Worm (Caenorhabditis elegans) whole organism, midembryonic: Measurements from ENCODE around the gene ins-23.
"Not testable (repeated sequence)": the region's sequence is repeated elsewhere in the genome, so short reads cannot be mapped to it uniquely, and the experiment has no call there.

Experiments used
- T22C8.4 ChIP-seq: fragments of 200-800 bp; sonication (Bioruptor generic); IDR thresholded peaks from 2 replicates; pipeline ENCODE4 v1.3.6; 2022; ENCODE audit warnings: missing genetic modification characterization, missing compliant biosample characterization
- cog-1 ChIP-seq: sonication (generic microtip); optimal IDR thresholded peaks from 2 replicates; lab custom pipeline; 2016; ENCODE audit warnings: missing genetic modification characterization, missing compliant biosample characterization
- flt-1 ChIP-seq: fragments of 200-800 bp; sonication (Bioruptor generic); IDR thresholded peaks from 2 replicates; pipeline ENCODE4 v1.3.6; 2022; ENCODE audit warnings: missing genetic modification characterization, missing compliant biosample characterization
- klf-2 ChIP-seq: fragments of 200-800 bp; sonication (Bioruptor generic); conservative IDR thresholded peaks from 2 replicates; pipeline ENCODE4 v1.3.6; 2022; ENCODE audit warnings: missing genetic modification reagents, missing genetic modification characterization, missing compliant biosample characterization
- med-1 ChIP-seq: sonication (generic microtip); optimal IDR thresholded peaks from 2 replicates; lab custom pipeline; 2017; ENCODE audit warnings: missing genetic modification characterization, mild to moderate bottlenecking, missing compliant biosample characterization, antibody characterized with exemption, missing genetic modification reagents; ENCODE audit not compliant: insufficient read depth
- ref-1 ChIP-seq: fragments of 200-800 bp; sonication (Bioruptor generic); conservative IDR thresholded peaks from 2 replicates; pipeline ENCODE4 v1.3.6; 2022; ENCODE audit warnings: missing genetic modification reagents, missing genetic modification characterization, missing compliant biosample characterization
- tab-1 ChIP-seq: fragments of 200-800 bp; sonication (Bioruptor generic); IDR thresholded peaks from 2 replicates; pipeline ENCODE4 v1.3.6; 2022; ENCODE audit warnings: missing genetic modification characterization, missing compliant biosample characterization
- ztf-23 ChIP-seq: fragments of 200-800 bp; sonication (Bioruptor generic); IDR thresholded peaks from 2 replicates; pipeline ENCODE4 v1.3.6; 2022; ENCODE audit warnings: missing genetic modification reagents, missing genetic modification characterization, missing compliant biosample characterization
- ztf-29 ChIP-seq: fragments of 200-800 bp; sonication (Bioruptor generic); IDR thresholded peaks from 2 replicates; pipeline ENCODE4 v1.3.6; 2022; ENCODE audit warnings: missing genetic modification reagents, missing genetic modification characterization, missing compliant biosample characterization

Gene ins-23

ce11 chrIII:10049682-10050081 is 21.6 kb downstream of the ins-23 start, which contains the start of gene T16G12.1:
T16G12.1 (minus strand) TSS chrIII:10049857.
- TF ChIP-seq klf-2 (GFP tag; lab: Robert Waterston, UW) (no peak), med-1 (GFP tag; lab: Kevin White, UChicago) (no peak), T22C8.4 (no peak), ztf-29 (GFP tag; lab: Robert Waterston, UW) (no peak), cog-1 (tag; lab: Kevin White, UChicago) (no peak), ztf-23 (GFP tag; lab: Robert Waterston, UW) (no peak), tab-1 (GFP tag; lab: Robert Waterston, UW) (no peak), flt-1 (GFP tag; lab: Robert Waterston, UW) (no peak), ref-1 (GFP tag; lab: Robert Waterston, UW) (no peak)

DNA sequence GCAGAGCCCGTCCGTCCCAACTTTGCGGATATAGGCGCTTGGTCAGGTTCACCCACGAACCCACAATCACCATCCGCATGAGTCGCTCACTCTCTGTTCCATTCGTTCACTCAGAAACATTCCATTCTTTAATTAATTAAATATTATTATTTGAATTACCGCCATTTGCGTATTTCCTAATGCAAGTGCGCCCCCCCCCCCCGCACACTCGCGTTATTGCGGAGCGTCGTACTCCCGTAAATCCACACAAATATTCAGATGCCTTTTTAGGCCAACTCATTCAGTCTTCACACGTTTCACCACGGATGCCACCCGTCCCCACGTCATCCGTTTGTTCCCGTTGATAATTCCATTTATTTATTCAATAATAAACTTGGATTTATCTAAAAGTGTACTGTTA is 22.3 kb downstream of the ins-23 start, which contains the start of gene T16G12.3:
Gene T16G12.3, plus strand, starts transcription at position 301 of the 400 bp plus-strand sequence.
- not testable (repeated sequence) for TF ChIP-seq med-1 (GFP tag; lab: Kevin White, UChicago); ref-1 (GFP tag; lab: Robert Waterston, UW); ztf-29 (GFP tag; lab: Robert Waterston, UW)

- not testable (repeated sequence) for TF ChIP-seq flt-1 (GFP tag; lab: Robert Waterston, UW); med-1 (GFP tag; lab: Kevin White, UChicago); cog-1 (tag; lab: Kevin White, UChicago)
Measured at ce11 chrIII:10053312-10053711, 25.3 kb downstream of the ins-23 start, which contains the start of gene T16G12.12. T16G12.12 (plus strand) TSS chrIII:10053612.

DNA sequence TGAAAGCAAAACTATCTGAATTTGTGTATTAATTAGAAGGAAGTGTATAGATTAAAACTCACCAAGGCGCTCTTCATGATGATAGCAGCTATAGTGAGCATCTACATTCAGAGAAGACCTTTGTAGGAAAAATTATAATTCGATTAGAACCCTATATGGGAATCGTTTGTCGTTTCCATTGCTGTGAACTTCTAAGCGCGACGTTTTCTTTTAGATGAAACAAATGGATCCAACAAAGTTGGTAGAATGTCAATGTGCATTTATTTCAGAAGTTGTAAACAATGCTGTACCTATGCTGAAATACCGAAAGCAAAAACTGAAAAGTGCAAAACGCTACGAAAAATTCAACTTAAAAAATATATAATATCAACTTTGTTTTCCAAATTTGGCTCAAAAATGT is 28.0 kb downstream of the ins-23 start, which contains the start of gene T16G12.10:
Gene T16G12.10, minus strand, starts transcription at position 101 of the 400 bp plus-strand sequence.
- no peak for TF ChIP-seq ref-1 (GFP tag; lab: Robert Waterston, UW)
- TF ChIP-seq med-1 (GFP tag; lab: Kevin White, UChicago): no peak
- no peak for TF ChIP-seq klf-2 (GFP tag; lab: Robert Waterston, UW)

DNA sequence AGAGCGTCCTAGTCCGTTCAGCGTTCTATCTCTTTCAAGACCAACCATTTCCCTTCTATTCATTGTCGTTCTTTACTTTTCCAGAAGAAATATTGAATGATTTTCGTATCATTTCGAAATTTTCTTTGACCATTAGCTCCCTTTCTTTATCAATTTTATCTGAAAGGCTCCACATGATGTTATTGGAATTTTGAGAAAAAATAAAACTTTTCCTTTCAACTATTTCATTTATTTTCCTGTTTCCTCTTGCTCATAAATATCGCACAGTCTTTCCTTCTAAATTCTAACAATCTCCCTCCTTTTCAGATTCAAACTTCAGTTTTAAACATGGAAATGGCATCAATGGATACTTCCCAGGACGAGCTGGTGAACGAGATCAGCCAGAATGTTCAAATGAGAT is 29.5 kb downstream of the ins-23 start, which contains the start of gene T16G12.4:
Gene T16G12.4, plus strand, starts transcription at position 301 of the 400 bp plus-strand sequence.
- TF ChIP-seq ztf-29 (GFP tag; lab: Robert Waterston, UW): no peak
- no peak for TF ChIP-seq med-1 (GFP tag; lab: Kevin White, UChicago)
- TF ChIP-seq T22C8.4: no peak
- no peak for TF ChIP-seq flt-1 (GFP tag; lab: Robert Waterston, UW)
- TF ChIP-seq ztf-23 (GFP tag; lab: Robert Waterston, UW): no peak
- TF ChIP-seq ref-1 (GFP tag; lab: Robert Waterston, UW): no peak
- no peak for TF ChIP-seq cog-1 (tag; lab: Kevin White, UChicago)
- TF ChIP-seq tab-1 (GFP tag; lab: Robert Waterston, UW): no peak
- TF ChIP-seq klf-2 (GFP tag; lab: Robert Waterston, UW): no peak

- TF ChIP-seq cog-1 (tag; lab: Kevin White, UChicago): no peak
Measured at ce11 chrIII:10059002-10059401, 31.0 kb downstream of the ins-23 start, which contains the start of gene T16G12.8. T16G12.8 (plus strand) TSS chrIII:10059302.

DNA sequence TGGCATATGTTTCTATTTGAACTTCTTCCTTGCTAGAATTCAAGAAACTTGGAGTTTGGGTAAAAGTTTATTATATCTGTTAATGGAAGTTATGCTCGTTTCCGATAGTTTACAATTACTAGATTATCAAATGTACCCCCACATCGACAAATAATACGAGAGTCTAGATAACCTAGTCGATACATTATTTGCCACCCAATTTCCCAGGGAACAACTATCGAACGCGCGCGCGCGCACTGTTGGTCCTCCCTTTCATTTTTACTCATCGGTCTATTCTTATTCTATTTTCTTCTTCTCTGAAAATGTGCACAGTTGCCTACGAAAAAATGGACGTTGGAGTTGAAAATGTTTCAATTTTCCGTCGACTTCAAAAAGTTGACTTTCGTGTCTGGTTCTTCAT is 32.5 kb downstream of the ins-23 start, which contains the start of gene T16G12.13:
Gene T16G12.13, plus strand, starts transcription at position 293 of the 400 bp plus-strand sequence.
- no peak for TF ChIP-seq flt-1 (GFP tag; lab: Robert Waterston, UW)
- no peak for TF ChIP-seq ztf-23 (GFP tag; lab: Robert Waterston, UW)
- TF ChIP-seq klf-2 (GFP tag; lab: Robert Waterston, UW): no peak
- no peak for TF ChIP-seq T22C8.4

ce11 chrIII:10064140-10064539 is 36.1 kb downstream of the ins-23 start, which contains the start of gene ekl-6:
ekl-6 (plus strand) TSS chrIII:10064404.
- TF ChIP-seq ztf-29 (GFP tag; lab: Robert Waterston, UW) (no peak), med-1 (GFP tag; lab: Kevin White, UChicago) (no peak), flt-1 (GFP tag; lab: Robert Waterston, UW) (peak; percentile 71), cog-1 (tag; lab: Kevin White, UChicago) (peak; percentile 37), T22C8.4 (peak; percentile 10; the same call in 1 of the 2 replicates)

DNA sequence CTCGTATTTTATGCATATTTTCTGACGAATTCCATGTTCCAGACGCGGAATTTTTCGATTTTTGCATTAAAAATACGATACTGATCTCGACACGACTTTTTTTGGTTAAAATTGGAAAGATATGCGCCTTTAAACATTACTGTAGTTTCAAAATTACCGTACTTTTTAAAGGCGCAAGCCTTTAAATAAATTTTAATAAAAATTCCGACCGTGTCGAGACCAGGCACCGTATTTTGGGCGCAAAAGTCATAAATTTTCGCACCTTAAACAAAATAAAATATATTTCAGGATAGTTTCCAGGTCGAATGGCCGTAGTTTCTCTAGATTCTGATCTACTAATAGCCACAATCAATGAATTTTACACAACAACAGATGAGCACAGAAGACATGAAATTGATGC is 41.2 kb downstream of the ins-23 start, which contains the start of gene T16G12.6:
Gene T16G12.6, plus strand, starts transcription at position 301 of the 400 bp plus-strand sequence.
- no peak for TF ChIP-seq ztf-23 (GFP tag; lab: Robert Waterston, UW)
- no peak for TF ChIP-seq med-1 (GFP tag; lab: Kevin White, UChicago)
- no peak for TF ChIP-seq T22C8.4
- TF ChIP-seq flt-1 (GFP tag; lab: Robert Waterston, UW): no peak
- TF ChIP-seq ztf-29 (GFP tag; lab: Robert Waterston, UW): no peak
- TF ChIP-seq klf-2 (GFP tag; lab: Robert Waterston, UW): no peak
- TF ChIP-seq cog-1 (tag; lab: Kevin White, UChicago): no peak
- no peak for TF ChIP-seq ref-1 (GFP tag; lab: Robert Waterston, UW)
- no peak for TF ChIP-seq tab-1 (GFP tag; lab: Robert Waterston, UW)

- no peak for TF ChIP-seq T22C8.4
- TF ChIP-seq ztf-23 (GFP tag; lab: Robert Waterston, UW): no peak
- TF ChIP-seq tab-1 (GFP tag; lab: Robert Waterston, UW): no peak
Measured at ce11 chrIII:10076042-10076441, 48.0 kb downstream of the ins-23 start.
